Fruit fly (Drosophila melanogaster) whole organism, embryonic: ENCODE measurements around the gene Kr-h1.

Experiments
- CG10979 ChIP-seq: fragments of 200-800 bp; sonication (Bioruptor generic); optimal IDR thresholded peaks from 2 replicates; lab custom pipeline; 2018; ENCODE audit warnings: missing biosample characterization, mild to moderate bottlenecking, missing genetic modification characterization, moderate library complexity
- CG11085 ChIP-seq: fragments of 200-800 bp; sonication (Bioruptor generic); IDR thresholded peaks from 2 replicates; pipeline ENCODE4 v1.3.6; 2022; ENCODE audit warnings: missing biosample characterization, missing genetic modification characterization
- CG12104 ChIP-seq: fragments of 200-800 bp; sonication (Bioruptor generic); optimal IDR thresholded peaks from 3 replicates; lab custom pipeline; 2016; ENCODE audit warnings: missing biosample characterization, missing genetic modification characterization
- CG12155 ChIP-seq: fragments of 200-800 bp; sonication (Bioruptor generic); optimal IDR thresholded peaks from 3 replicates; lab custom pipeline; 2016; ENCODE audit warnings: missing biosample characterization, missing genetic modification characterization
- CG12391 ChIP-seq: fragments of 200-800 bp; sonication (Bioruptor generic); optimal IDR thresholded peaks from 3 replicates; lab custom pipeline; 2018; ENCODE audit warnings: missing biosample characterization, mild to moderate bottlenecking, missing genetic modification characterization, moderate library complexity
- CG13894 ChIP-seq: fragments of 200-800 bp; sonication (Bioruptor generic); optimal IDR thresholded peaks from 3 replicates; lab custom pipeline; 2018; ENCODE audit warnings: missing biosample characterization, mild to moderate bottlenecking, missing genetic modification characterization, moderate library complexity
- CG15269 ChIP-seq: fragments of 200-800 bp; sonication (Bioruptor generic); optimal IDR thresholded peaks from 2 replicates; lab custom pipeline; 2018; ENCODE audit warnings: missing biosample characterization, mild to moderate bottlenecking, missing genetic modification characterization, moderate library complexity
- CG17361 ChIP-seq: fragments of 200-800 bp; sonication (Bioruptor generic); IDR thresholded peaks from 3 replicates; pipeline ENCODE4 v1.3.6; 2022; ENCODE audit warnings: missing biosample characterization, missing genetic modification characterization
- CG17612 ChIP-seq: fragments of 200-800 bp; sonication (Bioruptor generic); IDR thresholded peaks from 2 replicates; pipeline ENCODE4 v1.3.6; 2022; ENCODE audit warnings: missing biosample characterization, missing genetic modification characterization
- CG17829 ChIP-seq: fragments of 200-800 bp; optimal IDR thresholded peaks from 2 replicates; lab custom pipeline; 2019; ENCODE audit warnings: missing biosample characterization, mild to moderate bottlenecking, missing genetic modification characterization, moderate library complexity
- CG18476 ChIP-seq: fragments of 200-800 bp; sonication (Bioruptor generic); optimal IDR thresholded peaks from 2 replicates; lab custom pipeline; 2016; ENCODE audit warnings: missing biosample characterization, mild to moderate bottlenecking, missing genetic modification characterization
- CG31388 ChIP-seq: fragments of 200-800 bp; sonication (Bioruptor generic); optimal IDR thresholded peaks from 2 replicates; lab custom pipeline; 2016; ENCODE audit warnings: missing biosample characterization, missing genetic modification characterization
- CG32767 ChIP-seq: fragments of 200-800 bp; sonication (Bioruptor generic); IDR thresholded peaks from 2 replicates; pipeline ENCODE4 v1.3.6; 2022; ENCODE audit warnings: missing biosample characterization, missing genetic modification characterization
- CG33213 ChIP-seq: fragments of 200-800 bp; sonication (Bioruptor generic); optimal IDR thresholded peaks from 3 replicates; lab custom pipeline; 2016; ENCODE audit warnings: missing biosample characterization, missing genetic modification characterization
- CG43689 ChIP-seq: fragments of 200-800 bp; sonication (Bioruptor generic); IDR thresholded peaks from 2 replicates; pipeline ENCODE4 v1.3.6; 2022; ENCODE audit warnings: missing biosample characterization, missing genetic modification characterization
- CG6175 ChIP-seq: fragments of 200-800 bp; sonication (Bioruptor generic); IDR thresholded peaks from 3 replicates; pipeline ENCODE4 v1.3.6; 2022; ENCODE audit warnings: missing biosample characterization, missing genetic modification characterization
- CG6765 ChIP-seq: fragments of 200-800 bp; sonication (Bioruptor generic); optimal IDR thresholded peaks from 3 replicates; lab custom pipeline; 2017; ENCODE audit warnings: missing biosample characterization, mild to moderate bottlenecking, missing genetic modification characterization
- CG6791 ChIP-seq: fragments of 200-800 bp; sonication (Bioruptor generic); IDR thresholded peaks from 3 replicates; pipeline ENCODE4 v1.3.6; 2022; ENCODE audit warnings: missing biosample characterization, missing genetic modification characterization; ENCODE audit not compliant: partially characterized antibody
- CG8089 ChIP-seq: fragments of 200-800 bp; sonication (Bioruptor generic); optimal IDR thresholded peaks from 3 replicates; lab custom pipeline; 2016; ENCODE audit warnings: missing biosample characterization, missing genetic modification characterization
- CG9727 ChIP-seq: fragments of 200-800 bp; sonication (Bioruptor generic); optimal IDR thresholded peaks from 3 replicates; lab custom pipeline; 2017; ENCODE audit warnings: missing biosample characterization, mild to moderate bottlenecking, missing genetic modification characterization
- Drgx ChIP-seq: fragments of 200-800 bp; sonication (Bioruptor generic); IDR thresholded peaks from 2 replicates; pipeline ENCODE4 v1.3.6; 2022; ENCODE audit warnings: missing biosample characterization, missing genetic modification characterization
- Ets97D ChIP-seq: fragments of 200-800 bp; sonication (Bioruptor generic); optimal IDR thresholded peaks from 3 replicates; lab custom pipeline; 2016; ENCODE audit warnings: missing biosample characterization, missing genetic modification characterization
- H15 ChIP-seq: fragments of 200-800 bp; sonication (Bioruptor generic); IDR thresholded peaks from 3 replicates; pipeline ENCODE4 v1.3.6; 2022; ENCODE audit warnings: missing biosample characterization, missing genetic modification characterization
- HLHmδ ChIP-seq: fragments of 200-800 bp; sonication (Bioruptor generic); optimal IDR thresholded peaks from 2 replicates; lab custom pipeline; 2018; ENCODE audit warnings: missing biosample characterization, mild to moderate bottlenecking, missing genetic modification characterization, moderate library complexity
- Hr78 ChIP-seq, 2 experiments: fragments of 200-800 bp in 1 of 2; fragments of >200 bp in 1 of 2; sonication (Bioruptor generic) in 1 of 2; optimal IDR thresholded peaks; 2 replicates each; lab custom pipeline; 2017 to 2019; ENCODE audit warnings: missing biosample characterization in 2 of 2, missing genetic modification characterization in 2 of 2, mild to moderate bottlenecking in 1 of 2, moderate library complexity in 1 of 2
- Kr ChIP-seq: fragments of 200-800 bp; sonication (Bioruptor generic); optimal IDR thresholded peaks from 2 replicates; lab custom pipeline; 2017; ENCODE audit warnings: missing biosample characterization, mild to moderate bottlenecking, missing genetic modification characterization
- Lhr ChIP-seq: fragments of 200-800 bp; sonication (Bioruptor generic); optimal IDR thresholded peaks from 3 replicates; lab custom pipeline; 2017; ENCODE audit warnings: mild to moderate bottlenecking, missing biosample characterization, missing genetic modification reagents, missing genetic modification characterization
- Meics ChIP-seq: fragments of 200-800 bp; sonication (Bioruptor generic); optimal IDR thresholded peaks from 2 replicates; lab custom pipeline; 2017; ENCODE audit warnings: missing biosample characterization, mild to moderate bottlenecking, missing genetic modification characterization
- Myb ChIP-seq: fragments of 200-800 bp; sonication (Bioruptor generic); optimal IDR thresholded peaks from 2 replicates; lab custom pipeline; 2016; ENCODE audit warnings: missing biosample characterization, missing genetic modification characterization
- NC2β ChIP-seq: fragments of 200-800 bp; sonication (Bioruptor generic); optimal IDR thresholded peaks from 2 replicates; lab custom pipeline; 2016; ENCODE audit warnings: missing biosample characterization, missing genetic modification characterization
- NK7.1 ChIP-seq: fragments of 200-800 bp; sonication (Bioruptor generic); optimal IDR thresholded peaks from 3 replicates; lab custom pipeline; 2016; ENCODE audit warnings: missing biosample characterization, missing genetic modification characterization
- Optix ChIP-seq: fragments of 200-800 bp; sonication (Bioruptor generic); IDR thresholded peaks from 3 replicates; pipeline ENCODE4 v1.3.6; 2022; ENCODE audit warnings: missing biosample characterization, missing genetic modification characterization
- Scr ChIP-seq: fragments of 200-800 bp; sonication (Bioruptor generic); IDR thresholded peaks from 2 replicates; pipeline ENCODE4 v1.3.6; 2022; ENCODE audit warnings: missing biosample characterization, missing genetic modification characterization; ENCODE audit not compliant: partially characterized antibody
- Sry-β ChIP-seq: fragments of 200-800 bp; sonication (Bioruptor generic); optimal IDR thresholded peaks from 2 replicates; lab custom pipeline; 2018; ENCODE audit warnings: missing biosample characterization, mild to moderate bottlenecking, missing genetic modification characterization, moderate library complexity
- Tbp ChIP-seq: fragments of >200 bp; optimal IDR thresholded peaks from 2 replicates; lab custom pipeline; 2018; ENCODE audit warnings: missing biosample characterization, missing genetic modification characterization
- chinmo ChIP-seq: fragments of 200-800 bp; sonication (Bioruptor generic); IDR thresholded peaks from 4 replicates; pipeline ENCODE4 v1.3.6; 2022; ENCODE audit warnings: missing biosample characterization, missing genetic modification characterization; ENCODE audit not compliant: partially characterized antibody
- crc ChIP-seq: fragments of 200-800 bp; sonication (Bioruptor generic); optimal IDR thresholded peaks from 2 replicates; lab custom pipeline; 2016; ENCODE audit warnings: missing biosample characterization, missing genetic modification characterization
- fd3F ChIP-seq: fragments of 200-800 bp; sonication (Bioruptor generic); optimal IDR thresholded peaks from 2 replicates; lab custom pipeline; 2018; ENCODE audit warnings: missing biosample characterization, mild to moderate bottlenecking, missing genetic modification characterization, moderate library complexity
- gcm ChIP-seq: fragments of 200-800 bp; sonication (Bioruptor generic); optimal IDR thresholded peaks from 2 replicates; lab custom pipeline; 2019; ENCODE audit warnings: missing biosample characterization, mild to moderate bottlenecking, missing genetic modification characterization, moderate library complexity
- ind ChIP-seq: fragments of 200-800 bp; sonication (Bioruptor generic); optimal IDR thresholded peaks from 3 replicates; lab custom pipeline; 2016; ENCODE audit warnings: missing biosample characterization, missing genetic modification characterization
- klu ChIP-seq: fragments of 200-800 bp; sonication (Bioruptor generic); IDR thresholded peaks from 2 replicates; pipeline ENCODE4 v1.3.6; 2022; ENCODE audit warnings: missing biosample characterization, missing genetic modification characterization
- lbe ChIP-seq: fragments of 200-800 bp; sonication (Bioruptor generic); optimal IDR thresholded peaks from 2 replicates; lab custom pipeline; 2016; ENCODE audit warnings: missing biosample characterization, mild to moderate bottlenecking, missing genetic modification characterization
- mirr ChIP-seq: fragments of 200-800 bp; sonication (Bioruptor generic); optimal IDR thresholded peaks from 3 replicates; lab custom pipeline; 2018; ENCODE audit warnings: missing biosample characterization, mild to moderate bottlenecking, missing genetic modification characterization
- ranshi ChIP-seq: fragments of 200-800 bp; sonication (Bioruptor generic); IDR thresholded peaks from 2 replicates; pipeline ENCODE4 v1.3.6; 2022; ENCODE audit warnings: missing biosample characterization, missing genetic modification characterization
- rib ChIP-seq: fragments of 200-800 bp; sonication (Bioruptor generic); IDR thresholded peaks from 2 replicates; pipeline ENCODE4 v1.3.6; 2022; ENCODE audit warnings: missing biosample characterization, missing genetic modification characterization
- sna ChIP-seq: fragments of 200-800 bp; sonication (Bioruptor generic); IDR thresholded peaks from 2 replicates; pipeline ENCODE4 v1.3.6; 2022; ENCODE audit warnings: missing biosample characterization, missing genetic modification characterization; ENCODE audit not compliant: partially characterized antibody
- sug ChIP-seq: fragments of 200-800 bp; optimal IDR thresholded peaks from 2 replicates; lab custom pipeline; 2019; ENCODE audit warnings: missing biosample characterization, mild to moderate bottlenecking, missing genetic modification characterization, moderate library complexity
- twi ChIP-seq: fragments of 200-800 bp; optimal IDR thresholded peaks from 2 replicates; lab custom pipeline; 2019; ENCODE audit warnings: missing biosample characterization, mild to moderate bottlenecking, missing genetic modification characterization, moderate library complexity
- vnd ChIP-seq: fragments of 200-800 bp; sonication (Bioruptor generic); IDR thresholded peaks from 3 replicates; pipeline ENCODE4 v1.3.6; 2022; ENCODE audit warnings: missing biosample characterization, missing genetic modification characterization; ENCODE audit not compliant: partially characterized antibody
- z ChIP-seq: fragments of 200-800 bp; sonication (Bioruptor generic); IDR thresholded peaks from 3 replicates; pipeline ENCODE4 v1.3.6; 2022; ENCODE audit warnings: missing biosample characterization, missing genetic modification characterization
- zfh2 ChIP-seq: fragments of 200-800 bp; sonication (Bioruptor generic); optimal IDR thresholded peaks from 2 replicates; lab custom pipeline; 2016; ENCODE audit warnings: missing biosample characterization, missing genetic modification characterization

The Kr-h1 gene

dm6 chr2L:6085733-6086317 is 3.4 kb downstream of the Kr-h1 start (continued):
- TF ChIP-seq CG6175 (GFP tag; lab: Robert Waterston, UW) (0 out of 3 replicates have a peak, but pooled peaks have one; percentile 34), CG10979 (tag; lab: Kevin White, UChicago) (no peak), lbe (peak; percentile 3), gcm (no peak), Hr78 (GFP tag; optimal IDR thresholded peaks at IDR 0.05; lab: Kevin White, UChicago) (no peak), Drgx (no peak), z (0 out of 3 replicates have a peak, but pooled peaks have one; percentile 20), Optix (GFP tag; lab: Robert Waterston, UW) (no peak), NC2β (GFP tag; lab: Kevin White, UChicago) (no peak), CG33213 (GFP tag; lab: Kevin White, UChicago) (no peak), Tbp (GFP tag; lab: Kevin White, UChicago) (no peak), CG6791 (GFP tag; lab: Robert Waterston, UW) (no peak), H15 (GFP tag; lab: Robert Waterston, UW) (no peak), ind (GFP tag; lab: Kevin White, UChicago) (no peak), CG31388 (GFP tag; lab: Kevin White, UChicago) (no peak), klu (GFP tag; lab: Robert Waterston, UW) (no peak), Sry-β (no peak), CG12104 (GFP tag; lab: Kevin White, UChicago) (no peak), chinmo (GFP tag; lab: Robert Waterston, UW) (peak; percentile 90; the same call in 3 of the 4 replicates), fd3F (GFP tag; lab: Kevin White, UChicago) (no peak), sna (GFP tag; lab: Robert Waterston, UW) (no peak), sug (peak; percentile 41), vnd (no peak), NK7.1 (GFP tag; lab: Kevin White, UChicago) (no peak), CG17612 (GFP tag; lab: Robert Waterston, UW) (no peak), CG12391 (tag; lab: Kevin White, UChicago) (no peak), CG15269 (no peak), Meics (GFP tag; lab: Kevin White, UChicago) (no peak), CG43689 (GFP tag; lab: Robert Waterston, UW) (no peak), CG18476 (GFP tag; lab: Kevin White, UChicago) (no peak), zfh2 (GFP tag; lab: Kevin White, UChicago) (no peak), Kr (GFP tag; lab: Kevin White, UChicago) (no peak), rib (peak; percentile 98), HLHmδ (GFP tag; lab: Kevin White, UChicago) (no peak), Myb (GFP tag; lab: Kevin White, UChicago) (no peak), CG11085 (no peak), CG6765 (GFP tag; lab: Kevin White, UChicago) (no peak), twi (tag; lab: Kevin White, UChicago) (no peak), CG17361 (GFP tag; lab: Robert Waterston, UW) (no peak), Scr (no peak), CG13894 (tag; lab: Kevin White, UChicago) (peak; percentile 96), ranshi (GFP tag; lab: Robert Waterston, UW) (no peak), Ets97D (no peak), crc (GFP tag; lab: Kevin White, UChicago) (no peak), Lhr (GFP tag; lab: Kevin White, UChicago) (no peak), CG17829 (tag; lab: Kevin White, UChicago) (no peak), CG32767 (GFP tag; lab: Robert Waterston, UW) (peak; percentile 83), CG8089 (GFP tag; lab: Kevin White, UChicago) (no peak), mirr (GFP tag; lab: Kevin White, UChicago) (peak; percentile 68), CG12155 (GFP tag; lab: Kevin White, UChicago) (peak; percentile 23), CG9727 (GFP tag; lab: Kevin White, UChicago) (no peak)
